Worm (Caenorhabditis elegans) whole organism, L1 larva: Measurements from ENCODE around the gene peb-1.

ENCODE experiments used
- C16A3.4 ChIP-seq: fragments of 150-350 bp; optimal IDR thresholded peaks from 2 replicates; lab custom pipeline; 2014; ENCODE audit warnings: missing biosample characterization, missing genetic modification characterization
- C34B4.2 ChIP-seq: sonication (generic microtip); optimal IDR thresholded peaks from 2 replicates; lab custom pipeline; 2017; ENCODE audit warnings: mild to moderate bottlenecking, missing genetic modification characterization, missing compliant biosample characterization
- aha-1 ChIP-seq: fragments of 150-350 bp; optimal IDR thresholded peaks from 2 replicates; lab custom pipeline; 2014; ENCODE audit warnings: missing biosample characterization, missing genetic modification characterization
- alr-1 ChIP-seq: fragments of 200-800 bp; sonication (Bioruptor generic); optimal IDR thresholded peaks from 2 replicates; lab custom pipeline; 2018; ENCODE audit warnings: borderline replicate concordance, mild to moderate bottlenecking, missing genetic modification characterization, missing compliant biosample characterization
- blmp-1 ChIP-seq: fragments of 150-350 bp; optimal IDR thresholded peaks from 2 replicates; lab custom pipeline; 2014; ENCODE audit warnings: missing biosample characterization, missing genetic modification characterization
- ceh-8 ChIP-seq: fragments of 200-800 bp; sonication (Bioruptor generic); optimal IDR thresholded peaks from 2 replicates; lab custom pipeline; 2018; ENCODE audit warnings: mild to moderate bottlenecking, missing genetic modification characterization, moderate library complexity, missing compliant biosample characterization
- ceh-88 ChIP-seq: fragments of 200-800 bp; sonication (Bioruptor generic); IDR thresholded peaks from 2 replicates; pipeline ENCODE4 v1.3.6; 2022; ENCODE audit warnings: missing genetic modification characterization, missing compliant biosample characterization
- ces-1 ChIP-seq: fragments of 150-350 bp; optimal IDR thresholded peaks from 2 replicates; lab custom pipeline; 2014; ENCODE audit warnings: missing biosample characterization, missing genetic modification reagents, missing genetic modification characterization
- dsc-1 ChIP-seq: sonication (generic microtip); optimal IDR thresholded peaks from 2 replicates; lab custom pipeline; 2016; ENCODE audit warnings: mild to moderate bottlenecking, missing genetic modification characterization, missing compliant biosample characterization
- efl-1 ChIP-seq, 4 experiments: fragments of 150-350 bp; optimal IDR thresholded peaks in 3 of 4; peaks in 1 of 4; 1 replicate in 1 of 4; 2 replicates in 3 of 4; lab custom pipeline; 2014; ENCODE audit warnings: missing biosample characterization in 2 of 4, missing genetic modification characterization in 2 of 4, missing genetic modification reagents in 2 of 4
- efl-3 ChIP-seq: fragments of 200-800 bp; sonication (Bioruptor generic); optimal IDR thresholded peaks from 2 replicates; lab custom pipeline; 2018; ENCODE audit warnings: mild to moderate bottlenecking, missing genetic modification characterization, missing compliant biosample characterization
- egl-13 ChIP-seq: sonication (generic microtip); optimal IDR thresholded peaks from 2 replicates; lab custom pipeline; 2016; ENCODE audit warnings: missing genotype, missing genetic modification reagents, missing genetic modification characterization, missing compliant biosample characterization
- egl-27 ChIP-seq, 2 experiments: fragments of 150-350 bp in 1 of 2; sonication (generic microtip); optimal IDR thresholded peaks; 3 replicates each; lab custom pipeline; 2017 to 2018; ENCODE audit warnings: missing biosample characterization in 2 of 2, missing genetic modification characterization in 2 of 2, missing genetic modification reagents in 2 of 2
- elt-2 ChIP-seq: sonication (generic microtip); optimal IDR thresholded peaks from 2 replicates; lab custom pipeline; 2016; ENCODE audit warnings: missing genetic modification characterization, mild to moderate bottlenecking, inconsistent platforms, missing compliant biosample characterization, missing genetic modification reagents
- elt-3 ChIP-seq, 6 experiments: fragments of 150-350 bp in 1 of 6; sonication (generic microtip); optimal IDR thresholded peaks; 2 replicates each; lab custom pipeline; 2017 to 2018; ENCODE audit warnings: missing biosample characterization in 6 of 6, missing genetic modification characterization in 6 of 6, inconsistent platforms in 1 of 6
- fkh-10 ChIP-seq: sonication (generic microtip); optimal IDR thresholded peaks from 2 replicates; lab custom pipeline; 2017; ENCODE audit warnings: missing biosample characterization, missing genetic modification reagents, missing genetic modification characterization
- fkh-4 ChIP-seq: sonication (generic microtip); optimal IDR thresholded peaks from 2 replicates; lab custom pipeline; 2016; ENCODE audit warnings: missing compliant biosample characterization, missing genetic modification characterization, borderline replicate concordance
- grh-1 ChIP-seq: fragments of 200-800 bp; sonication (Bioruptor generic); IDR thresholded peaks from 2 replicates; pipeline ENCODE4 v1.3.6; 2022; ENCODE audit warnings: missing genetic modification reagents, missing genetic modification characterization, missing compliant biosample characterization
- hlh-17 ChIP-seq: fragments of 200-800 bp; sonication (Bioruptor generic); optimal IDR thresholded peaks from 2 replicates; lab custom pipeline; 2018; ENCODE audit warnings: missing genetic modification characterization, mild to moderate bottlenecking, missing compliant biosample characterization, moderate library complexity, borderline replicate concordance
- irx-1 ChIP-seq: sonication (generic microtip); optimal IDR thresholded peaks from 2 replicates; lab custom pipeline; 2016; ENCODE audit warnings: missing genetic modification characterization, missing compliant biosample characterization
- isw-1 ChIP-seq: fragments of 200-800 bp; sonication (Bioruptor generic); IDR thresholded peaks from 2 replicates; pipeline ENCODE4 v1.3.6; 2022; ENCODE audit warnings: missing genetic modification characterization, missing compliant biosample characterization
- jun-1 ChIP-seq: fragments of 150-350 bp; optimal IDR thresholded peaks from 2 replicates; lab custom pipeline; 2014; ENCODE audit warnings: missing biosample characterization, missing genetic modification reagents, missing genetic modification characterization
- lin-13 ChIP-seq: fragments of 150-350 bp; optimal IDR thresholded peaks from 2 replicates; lab custom pipeline; 2014; ENCODE audit warnings: missing biosample characterization, missing genetic modification reagents, missing genetic modification characterization
- lin-14 ChIP-seq: fragments of 200-800 bp; sonication (Bioruptor generic); optimal IDR thresholded peaks from 2 replicates; lab custom pipeline; 2018; ENCODE audit warnings: mild to moderate bottlenecking, missing genetic modification characterization, moderate library complexity, missing compliant biosample characterization
- lin-35 ChIP-seq, 2 experiments: fragments of 150-350 bp; optimal IDR thresholded peaks; 2 replicates each; lab custom pipeline; 2014; ENCODE audit warnings: missing biosample characterization in 2 of 2, missing genetic modification characterization in 2 of 2, missing genetic modification reagents in 2 of 2
- lir-3 ChIP-seq: sonication (generic microtip); optimal IDR thresholded peaks from 2 replicates; lab custom pipeline; 2016; ENCODE audit warnings: mild to moderate bottlenecking, missing genetic modification characterization, moderate library complexity, missing compliant biosample characterization; ENCODE audit not compliant: poor library complexity
- lsy-2 ChIP-seq, 2 experiments: fragments of 150-350 bp; optimal IDR thresholded peaks; 2 replicates each; lab custom pipeline; 2014; ENCODE audit warnings: missing biosample characterization in 2 of 2, missing genetic modification characterization in 2 of 2
- mdl-1 ChIP-seq, 2 experiments: fragments of 150-350 bp; optimal IDR thresholded peaks; 2 replicates each; lab custom pipeline; 2014 to 2017; ENCODE audit warnings: missing biosample characterization in 2 of 2, missing genetic modification characterization in 2 of 2, inconsistent platforms in 1 of 2
- mef-2 ChIP-seq: fragments of 150-350 bp; optimal IDR thresholded peaks from 2 replicates; lab custom pipeline; 2014; ENCODE audit warnings: missing biosample characterization, missing genetic modification characterization
- mep-1 ChIP-seq: fragments of 150-350 bp; optimal IDR thresholded peaks from 2 replicates; lab custom pipeline; 2014; ENCODE audit warnings: missing biosample characterization, missing genetic modification characterization
- nhr-11 ChIP-seq: fragments of 150-350 bp; optimal IDR thresholded peaks from 2 replicates; lab custom pipeline; 2014; ENCODE audit warnings: missing biosample characterization, missing genetic modification characterization
- nhr-12 ChIP-seq: sonication (generic microtip); optimal IDR thresholded peaks from 2 replicates; lab custom pipeline; 2017; ENCODE audit warnings: missing biosample characterization, missing genetic modification characterization
- nhr-20 ChIP-seq: sonication (generic microtip); optimal IDR thresholded peaks from 2 replicates; lab custom pipeline; 2016; ENCODE audit warnings: mild to moderate bottlenecking, missing genetic modification characterization, missing compliant biosample characterization
- nhr-28 ChIP-seq: fragments of 150-350 bp; optimal IDR thresholded peaks from 2 replicates; lab custom pipeline; 2014; ENCODE audit warnings: missing biosample characterization, missing genetic modification characterization
- nhr-47 ChIP-seq: sonication (generic microtip); optimal IDR thresholded peaks from 2 replicates; lab custom pipeline; 2016; ENCODE audit warnings: mild to moderate bottlenecking, missing genetic modification characterization, moderate library complexity, missing compliant biosample characterization
- nhr-71 ChIP-seq: sonication (generic microtip); optimal IDR thresholded peaks from 2 replicates; lab custom pipeline; 2016; ENCODE audit warnings: mild to moderate bottlenecking, missing genetic modification characterization, moderate library complexity, missing compliant biosample characterization
- nhr-76 ChIP-seq: sonication (generic microtip); optimal IDR thresholded peaks from 2 replicates; lab custom pipeline; 2017; ENCODE audit warnings: missing biosample characterization, missing genetic modification characterization
- nhr-77 ChIP-seq: fragments of 150-350 bp; optimal IDR thresholded peaks from 2 replicates; lab custom pipeline; 2014; ENCODE audit warnings: missing biosample characterization, missing genetic modification characterization
- nhr-84 ChIP-seq: sonication (generic microtip); optimal IDR thresholded peaks from 2 replicates; lab custom pipeline; 2017; ENCODE audit warnings: missing biosample characterization, missing genetic modification characterization
- nhr-90 ChIP-seq: sonication (generic microtip); optimal IDR thresholded peaks from 2 replicates; lab custom pipeline; 2016; ENCODE audit warnings: mild to moderate bottlenecking, missing genetic modification characterization, missing compliant biosample characterization; ENCODE audit not compliant: poor library complexity
- pax-3 ChIP-seq: fragments of 200-800 bp; sonication (Bioruptor generic); optimal IDR thresholded peaks from 2 replicates; lab custom pipeline; 2018; ENCODE audit warnings: mild to moderate bottlenecking, missing genetic modification characterization, moderate library complexity, missing compliant biosample characterization
- rnt-1 ChIP-seq: sonication (generic microtip); optimal IDR thresholded peaks from 2 replicates; lab custom pipeline; 2016; ENCODE audit warnings: mild to moderate bottlenecking, missing genetic modification characterization, moderate library complexity, missing compliant biosample characterization
- snu-23 ChIP-seq: sonication (generic microtip); optimal IDR thresholded peaks from 2 replicates; lab custom pipeline; 2016; ENCODE audit warnings: missing genetic modification characterization, missing compliant biosample characterization
- sox-4 ChIP-seq: sonication (generic microtip); optimal IDR thresholded peaks from 2 replicates; lab custom pipeline; 2016; ENCODE audit warnings: missing genetic modification characterization, missing compliant biosample characterization
- sptf-1 ChIP-seq: fragments of 150-350 bp; optimal IDR thresholded peaks from 2 replicates; lab custom pipeline; 2014; ENCODE audit warnings: missing biosample characterization, missing genetic modification characterization
- sup-37 ChIP-seq: fragments of 200-800 bp; sonication (Bioruptor generic); optimal IDR thresholded peaks from 2 replicates; lab custom pipeline; 2018; ENCODE audit warnings: mild to moderate bottlenecking, missing genetic modification characterization, missing compliant biosample characterization
- swsn-7 ChIP-seq: sonication (generic microtip); optimal IDR thresholded peaks from 2 replicates; lab custom pipeline; 2016; ENCODE audit warnings: missing genetic modification characterization, missing compliant biosample characterization
- unc-30 ChIP-seq: sonication (generic microtip); optimal IDR thresholded peaks from 2 replicates; lab custom pipeline; 2017; ENCODE audit warnings: missing biosample characterization, missing genetic modification characterization
- unc-62 ChIP-seq: fragments of 150-350 bp; optimal IDR thresholded peaks from 2 replicates; lab custom pipeline; 2014; ENCODE audit warnings: missing biosample characterization, missing genetic modification reagents, missing genetic modification characterization
- unc-98 ChIP-seq: fragments of 200-800 bp; sonication (Bioruptor generic); IDR thresholded peaks from 2 replicates; pipeline ENCODE4 v1.3.6; 2022; ENCODE audit warnings: missing genetic modification characterization, missing compliant biosample characterization
- zag-1 ChIP-seq: fragments of 150-350 bp; optimal IDR thresholded peaks from 2 replicates; lab custom pipeline; 2014; ENCODE audit warnings: missing biosample characterization, missing genetic modification characterization

The peb-1 gene

DNA sequence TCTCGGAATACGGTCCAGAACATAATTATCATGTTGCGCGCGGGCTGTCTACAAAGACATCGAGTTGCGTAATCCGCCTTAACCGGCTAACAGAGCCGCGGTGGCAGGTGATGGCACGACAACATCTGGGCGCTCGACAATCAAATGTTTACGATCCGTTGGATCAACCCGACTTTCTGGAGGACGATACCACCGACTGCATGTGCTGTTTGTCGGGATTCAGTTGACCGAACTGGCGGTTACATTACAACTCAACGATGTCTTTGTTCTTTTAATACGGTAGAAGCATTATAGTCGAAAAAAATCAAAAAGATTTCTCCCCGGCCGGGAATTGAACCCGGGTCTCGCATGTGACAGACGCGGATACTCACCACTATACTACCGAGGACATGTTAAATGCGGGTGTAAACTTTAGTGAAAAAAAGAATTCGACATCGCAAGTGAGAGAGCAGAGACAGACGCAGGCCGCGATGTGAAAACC is 16.1 kb downstream of the peb-1 start:
- TF ChIP-seq mef-2 (no peak), lir-3 (tag; lab: Kevin White, UChicago) (no peak), grh-1 (GFP tag; lab: Robert Waterston, UW) (no peak), unc-62 (GFP tag; lab: Kevin White, UChicago) (no peak), blmp-1 (tag; lab: Kevin White, UChicago) (peak; percentile 17), ces-1 (GFP tag; lab: Kevin White, UChicago) (no peak), ceh-8 (GFP tag; lab: Kevin White, UChicago) (no peak), nhr-90 (tag; lab: Kevin White, UChicago) (peak; percentile 76), elt-3 (tag; optimal IDR thresholded peaks at IDR 0.05; lab: Kevin White, UChicago) (peak in 1 of 6 experiments; percentile 53), nhr-71 (tag; lab: Kevin White, UChicago) (peak; percentile 77), egl-13 (peak; percentile 36), alr-1 (tag; lab: Kevin White, UChicago) (no peak), lin-13 (GFP tag; lab: Kevin White, UChicago) (peak; percentile 61), ceh-88 (peak; percentile 61; the same call in 1 of the 2 replicates), sptf-1 (no peak), nhr-28 (no peak), elt-2 (tag; lab: Kevin White, UChicago) (no peak), mep-1 (tag; lab: Kevin White, UChicago) (peak; percentile 52), nhr-47 (peak; percentile 83), mdl-1 (tag; optimal IDR thresholded peaks at IDR 0.05; lab: Kevin White, UChicago) (peak in 1 of 2 experiments; percentile 69), lsy-2 (tag; optimal IDR thresholded peaks at IDR 0.05; lab: Kevin White, UChicago) (peak; percentile 58 to 78), sox-4 (tag; lab: Kevin White, UChicago) (peak; percentile 0), fkh-4 (tag; lab: Kevin White, UChicago) (peak; percentile 7), efl-3 (GFP tag; lab: Kevin White, UChicago) (no peak), fkh-10 (peak; percentile 54), jun-1 (peak; percentile 79), sup-37 (peak; percentile 44), efl-1 (optimal IDR thresholded peaks at IDR 0.05; lab: Kevin White, UChicago) (peak; percentile 14 to 41), efl-1 (GFP tag; optimal IDR thresholded peaks at IDR 0.05 in 1 of 2; lab: Kevin White, UChicago) (peak in 1 of 2 experiments; percentile 94), nhr-76 (no peak), isw-1 (GFP tag; lab: Robert Waterston, UW) (no peak; the same call in 1 of the 2 replicates), nhr-20 (tag; lab: Kevin White, UChicago) (peak; percentile 66), irx-1 (tag; lab: Kevin White, UChicago) (peak; percentile 46), nhr-84 (tag; lab: Kevin White, UChicago) (no peak), hlh-17 (no peak), dsc-1 (peak; percentile 77), pax-3 (tag; lab: Kevin White, UChicago) (no peak), aha-1 (tag; lab: Kevin White, UChicago) (no peak), nhr-77 (peak; percentile 49), C16A3.4 (tag; lab: Kevin White, UChicago) (peak; percentile 65), unc-98 (GFP tag; lab: Robert Waterston, UW) (0 out of 2 replicates have a peak, but pooled peaks have one; percentile 28), nhr-12 (tag; lab: Kevin White, UChicago) (no peak), C34B4.2 (tag; lab: Kevin White, UChicago) (no peak), swsn-7 (tag; lab: Kevin White, UChicago) (peak; percentile 55), egl-27 (tag; optimal IDR thresholded peaks at IDR 0.05; lab: Kevin White, UChicago) (peak in 1 of 2 experiments; percentile 46), rnt-1 (peak; percentile 67), nhr-11 (tag; lab: Kevin White, UChicago) (no peak), lin-35 (GFP tag; optimal IDR thresholded peaks at IDR 0.05; lab: Kevin White, UChicago) (peak; percentile 35 to 67), unc-30 (tag; lab: Kevin White, UChicago) (no peak), lin-14 (GFP tag; lab: Kevin White, UChicago) (peak; percentile 71), snu-23 (GFP tag; lab: Kevin White, UChicago) (peak; percentile 82), zag-1 (tag; lab: Kevin White, UChicago) (no peak)
